In the genomic region with DNA sequence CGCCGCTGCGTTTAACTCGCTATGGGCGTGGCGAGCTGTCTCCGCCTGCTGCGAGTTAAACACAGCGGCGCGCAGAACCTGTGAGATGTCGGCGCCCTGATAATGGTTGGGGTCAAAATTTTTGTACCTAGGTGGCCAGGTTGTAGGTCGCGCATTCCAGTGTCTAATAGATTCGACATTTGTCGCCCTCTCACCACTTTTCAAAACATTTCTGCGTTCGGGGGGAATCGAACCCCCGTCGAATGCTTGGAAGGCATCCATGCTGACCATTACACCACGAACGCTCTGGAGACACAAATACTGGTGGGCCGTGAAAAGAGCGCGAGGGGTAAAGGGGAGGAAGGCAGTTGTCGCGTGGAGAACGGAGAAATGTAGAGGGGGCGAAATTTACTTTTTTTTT, we compare ENCODE assay signal across 5 worm cellular contexts.
A peak's percentile ranks its signal among the peaks of the same experiment; 100 is the strongest.
TF ChIP-seq lines count a peak whose summit lies in the region.

No protein-coding gene starts in this region.

TF ChIP-seq in whole organism, L1 larva, 84 proteins besides CTCF, POLR2A, EP300 and RAD21 (continues in another document):
- peak; percentile 55 for TF ChIP-seq ceh-8 (GFP tag; optimal IDR thresholded peaks at IDR 0.05; lab: Kevin White, UChicago)
- TF ChIP-seq mep-1 (tag; optimal IDR thresholded peaks at IDR 0.05; lab: Kevin White, UChicago), result peak; percentile 42
- peak in 1 of 3 experiments; percentile 19 for TF ChIP-seq dpl-1 (GFP tag; optimal IDR thresholded peaks at IDR 0.05; lab: Kevin White, UChicago)
- no peak for TF ChIP-seq aly-2 (tag; optimal IDR thresholded peaks at IDR 0.05; lab: Kevin White, UChicago)
- peak in 1 of 2 experiments; percentile 71 for TF ChIP-seq mdl-1 (tag; optimal IDR thresholded peaks at IDR 0.05; lab: Kevin White, UChicago)
- peak; percentile 9 for TF ChIP-seq C16A3.4 (tag; optimal IDR thresholded peaks at IDR 0.05; lab: Kevin White, UChicago)
- peak; percentile 49 for TF ChIP-seq lin-14 (GFP tag; optimal IDR thresholded peaks at IDR 0.05; lab: Kevin White, UChicago)
- TF ChIP-seq xbp-1 (tag; optimal IDR thresholded peaks at IDR 0.05; lab: Kevin White, UChicago), result peak; percentile 25
- peak; percentile 17 for TF ChIP-seq unc-86 (tag; optimal IDR thresholded peaks at IDR 0.05; lab: Kevin White, UChicago)
- TF ChIP-seq nhr-20 (tag; optimal IDR thresholded peaks at IDR 0.05; lab: Kevin White, UChicago), result peak; percentile 34
- no peak for TF ChIP-seq C04F5.9 (tag; optimal IDR thresholded peaks at IDR 0.05; lab: Kevin White, UChicago)
- TF ChIP-seq zag-1 (tag; optimal IDR thresholded peaks at IDR 0.05; lab: Kevin White, UChicago), result no peak
- TF ChIP-seq jun-1 (tag; optimal IDR thresholded peaks at IDR 0.05; lab: Kevin White, UChicago), result peak; percentile 68
- peak; percentile 72 for TF ChIP-seq fkh-10 (GFP tag; optimal IDR thresholded peaks at IDR 0.05; lab: Kevin White, UChicago)
- no peak for TF ChIP-seq ceh-90 (tag; optimal IDR thresholded peaks at IDR 0.05; lab: Kevin White, UChicago)
- TF ChIP-seq snu-23 (GFP tag; optimal IDR thresholded peaks at IDR 0.05; lab: Kevin White, UChicago), result peak; percentile 66
- TF ChIP-seq rnt-1 (tag; optimal IDR thresholded peaks at IDR 0.05; lab: Kevin White, UChicago), result peak; percentile 76

TF ChIP-seq in whole organism, L3 larva, 47 proteins besides CTCF, POLR2A, EP300 and RAD21:
- no peak for TF ChIP-seq eor-1 (tag; optimal IDR thresholded peaks at IDR 0.05; lab: Kevin White, UChicago)
- TF ChIP-seq nfya-1 (tag; optimal IDR thresholded peaks at IDR 0.05; lab: Kevin White, UChicago; ENCODE audit: insufficient read depth), result peak; percentile 34
- TF ChIP-seq elt-3 (tag; optimal IDR thresholded peaks at IDR 0.05; lab: Kevin White, UChicago), result no peak
- no peak for TF ChIP-seq unc-39 (tag; optimal IDR thresholded peaks at IDR 0.05; lab: Kevin White, UChicago)
- TF ChIP-seq pha-4 (tag; optimal IDR thresholded peaks at IDR 0.05; lab: Kevin White, UChicago), result peak; percentile 53
- TF ChIP-seq nhr-43 (tag; optimal IDR thresholded peaks at IDR 0.05; lab: Kevin White, UChicago; ENCODE audit: poor library complexity, severe bottlenecking), result peak; percentile 76
- peak; percentile 44 for TF ChIP-seq jun-1 (tag; optimal IDR thresholded peaks at IDR 0.05; lab: Kevin White, UChicago)
- TF ChIP-seq nhr-77 (tag; optimal IDR thresholded peaks at IDR 0.05; lab: Kevin White, UChicago), result peak; percentile 16
- TF ChIP-seq nhr-25 (tag; optimal IDR thresholded peaks at IDR 0.05; lab: Kevin White, UChicago), result peak; percentile 53
- peak; percentile 2 for TF ChIP-seq lsy-12 (tag; optimal IDR thresholded peaks at IDR 0.05; lab: Kevin White, UChicago)
- TF ChIP-seq elt-1 (tag; optimal IDR thresholded peaks at IDR 0.05; lab: Kevin White, UChicago), result no peak
- TF ChIP-seq hmg-11 (tag; optimal IDR thresholded peaks at IDR 0.05; lab: Kevin White, UChicago), result peak; percentile 90
- TF ChIP-seq egl-5 (tag; optimal IDR thresholded peaks at IDR 0.05; lab: Kevin White, UChicago), result peak; percentile 48
- TF ChIP-seq nhr-23 (tag; optimal IDR thresholded peaks at IDR 0.05; lab: Kevin White, UChicago), result peak; percentile 47
- peak; percentile 81 for TF ChIP-seq tbx-2 (tag; optimal IDR thresholded peaks at IDR 0.05; lab: Kevin White, UChicago)
- peak; percentile 32 for TF ChIP-seq elt-2 (tag; optimal IDR thresholded peaks at IDR 0.05; lab: Kevin White, UChicago)
- TF ChIP-seq ceh-28 (tag; optimal IDR thresholded peaks at IDR 0.05; lab: Kevin White, UChicago), result peak; percentile 29

TF ChIP-seq in whole organism, early embryonic, 17 proteins besides CTCF, POLR2A, EP300 and RAD21:
- TF ChIP-seq aly-1 (tag; optimal IDR thresholded peaks at IDR 0.05; lab: Kevin White, UChicago), result peak; percentile 91
- TF ChIP-seq F13C5.2 (tag; optimal IDR thresholded peaks at IDR 0.05; lab: Kevin White, UChicago), result peak; percentile 84
- peak; percentile 31 for TF ChIP-seq hmbx-1 (tag; optimal IDR thresholded peaks at IDR 0.05; lab: Kevin White, UChicago)
- peak; percentile 90 for TF ChIP-seq pes-1 (GFP tag; IDR thresholded peaks at IDR 0.05; lab: Robert Waterston, UW)
- TF ChIP-seq scrt-1 (GFP tag; IDR thresholded peaks at IDR 0.05; lab: Robert Waterston, UW), result peak; percentile 94
- peak; percentile 75 for TF ChIP-seq ceh-13 (GFP tag; optimal IDR thresholded peaks at IDR 0.05; lab: Kevin White, UChicago)
- peak; percentile 90 for TF ChIP-seq hmg-4 (GFP tag; optimal IDR thresholded peaks at IDR 0.05; lab: Kevin White, UChicago)
- TF ChIP-seq hnd-1 (tag; optimal IDR thresholded peaks at IDR 0.05; lab: Kevin White, UChicago), result peak; percentile 73
- TF ChIP-seq ceh-36 (tag; optimal IDR thresholded peaks at IDR 0.05; lab: Kevin White, UChicago), result peak; percentile 75
- TF ChIP-seq B0310.2 (tag; optimal IDR thresholded peaks at IDR 0.05; lab: Kevin White, UChicago), result peak; percentile 60
- peak; percentile 89 for TF ChIP-seq sea-1 (GFP tag; conservative IDR thresholded peaks at IDR 0.05; lab: Robert Waterston, UW)
- TF ChIP-seq tbx-11 (GFP tag; IDR thresholded peaks at IDR 0.05; lab: Robert Waterston, UW), result peak; percentile 93
- TF ChIP-seq tbx-37 (GFP tag; conservative IDR thresholded peaks at IDR 0.05; lab: Robert Waterston, UW), result peak; percentile 81
- peak; percentile 71 for TF ChIP-seq ets-7 (tag; optimal IDR thresholded peaks at IDR 0.05; lab: Kevin White, UChicago)
- TF ChIP-seq tra-4 (tag; optimal IDR thresholded peaks at IDR 0.05; lab: Kevin White, UChicago), result peak; percentile 59
- no peak for TF ChIP-seq ama-1 (optimal IDR thresholded peaks at IDR 0.05; lab: Kevin White, UChicago)
- TF ChIP-seq flt-1 (GFP tag; IDR thresholded peaks at IDR 0.05; lab: Robert Waterston, UW), result peak; percentile 90

TF ChIP-seq in whole organism, midembryonic, 9 proteins besides CTCF, POLR2A, EP300 and RAD21:
- TF ChIP-seq flt-1 (GFP tag; IDR thresholded peaks at IDR 0.05; lab: Robert Waterston, UW) (peak; percentile 94), med-1 (GFP tag; optimal IDR thresholded peaks at IDR 0.05; lab: Kevin White, UChicago; ENCODE audit: insufficient read depth) (peak; percentile 59), T22C8.4 (GFP tag; IDR thresholded peaks at IDR 0.05; lab: Robert Waterston, UW) (peak; percentile 91), ref-1 (GFP tag; conservative IDR thresholded peaks at IDR 0.05; lab: Robert Waterston, UW) (peak; percentile 86), ztf-23 (GFP tag; IDR thresholded peaks at IDR 0.05; lab: Robert Waterston, UW) (peak; percentile 93), cog-1 (tag; optimal IDR thresholded peaks at IDR 0.05; lab: Kevin White, UChicago) (peak; percentile 81), ztf-29 (GFP tag; IDR thresholded peaks at IDR 0.05; lab: Robert Waterston, UW) (peak; percentile 91), klf-2 (GFP tag; conservative IDR thresholded peaks at IDR 0.05; lab: Robert Waterston, UW) (peak; percentile 92), tab-1 (GFP tag; IDR thresholded peaks at IDR 0.05; lab: Robert Waterston, UW) (peak; percentile 94)

TF ChIP-seq in whole organism, young adult, 124 proteins besides CTCF, POLR2A, EP300 and RAD21 (continues in another document):
- peak; percentile 52; the same call in 1 of the 2 replicates for TF ChIP-seq Y95B8A.8 (GFP tag; IDR thresholded peaks at IDR 0.05; lab: Robert Waterston, UW)
- TF ChIP-seq unc-130 (GFP tag; optimal IDR thresholded peaks at IDR 0.05; lab: Kevin White, UChicago), result peak; percentile 42
- peak; percentile 94 for TF ChIP-seq B0261.1 (tag; optimal IDR thresholded peaks at IDR 0.05; lab: Kevin White, UChicago)
- peak; percentile 79 for TF ChIP-seq hmg-1.2 (GFP tag; IDR thresholded peaks at IDR 0.05; lab: Robert Waterston, UW)
- TF ChIP-seq hlh-12 (tag; optimal IDR thresholded peaks at IDR 0.05; lab: Kevin White, UChicago), result no peak
- TF ChIP-seq snpc-3.4 (tag; optimal IDR thresholded peaks at IDR 0.05; lab: Kevin White, UChicago), result peak; percentile 18
- peak in 1 of 3 experiments; percentile 64 for TF ChIP-seq lin-35 (GFP tag; optimal IDR thresholded peaks at IDR 0.05; lab: Kevin White, UChicago)
- TF ChIP-seq F39B2.1 (GFP tag; IDR thresholded peaks at IDR 0.05; lab: Robert Waterston, UW), result no peak
- TF ChIP-seq cebp-2 (GFP tag; IDR thresholded peaks at IDR 0.05; lab: Robert Waterston, UW), result 0 out of 2 replicates have a peak, but pooled peaks have one; percentile 77
- TF ChIP-seq sea-2 (GFP tag; IDR thresholded peaks at IDR 0.05; lab: Robert Waterston, UW), result no peak
- TF ChIP-seq snpc-1.3 (tag; optimal IDR thresholded peaks at IDR 0.05; lab: Kevin White, UChicago; ENCODE audit: insufficient read depth), result peak; percentile 31
- peak; percentile 71 for TF ChIP-seq pbrm-1 (GFP tag; IDR thresholded peaks at IDR 0.05; lab: Robert Waterston, UW)
- TF ChIP-seq Y56A3A.18 (GFP tag; IDR thresholded peaks at IDR 0.05; lab: Robert Waterston, UW), result peak; percentile 88; the same call in 1 of the 2 replicates
- TF ChIP-seq atf-7 (tag; optimal IDR thresholded peaks at IDR 0.05; lab: Kevin White, UChicago), result peak; percentile 75
- TF ChIP-seq tlf-1 (GFP tag; optimal IDR thresholded peaks at IDR 0.05; lab: Kevin White, UChicago), result peak; percentile 44
- TF ChIP-seq D2030.7 (GFP tag; IDR thresholded peaks at IDR 0.05; lab: Robert Waterston, UW), result peak; percentile 61
- TF ChIP-seq attf-6 (GFP tag; IDR thresholded peaks at IDR 0.05; lab: Robert Waterston, UW), result 0 out of 2 replicates have a peak, but pooled peaks have one; percentile 41
- TF ChIP-seq ztf-25 (GFP tag; IDR thresholded peaks at IDR 0.05; lab: Robert Waterston, UW), result 0 out of 2 replicates have a peak, but pooled peaks have one; percentile 66
- 0 out of 2 replicates have a peak, but pooled peaks have one; percentile 37 for TF ChIP-seq hsf-1 (GFP tag; IDR thresholded peaks at IDR 0.05; lab: Robert Waterston, UW)
- TF ChIP-seq die-1 (tag; optimal IDR thresholded peaks at IDR 0.05; lab: Kevin White, UChicago), result peak; percentile 81
- no peak for TF ChIP-seq nfya-2 (GFP tag; IDR thresholded peaks at IDR 0.05; lab: Robert Waterston, UW)
- peak; percentile 70 for TF ChIP-seq F52B5.7 (tag; optimal IDR thresholded peaks at IDR 0.05; lab: Kevin White, UChicago)
- peak; percentile 83 for TF ChIP-seq chd-7 (tag; optimal IDR thresholded peaks at IDR 0.05; lab: Kevin White, UChicago)
- TF ChIP-seq tbp1 (GFP tag; optimal IDR thresholded peaks at IDR 0.05; lab: Kevin White, UChicago), result peak; percentile 91
- TF ChIP-seq ets-4 (GFP tag; optimal IDR thresholded peaks at IDR 0.05; lab: Kevin White, UChicago), result peak; percentile 85
- TF ChIP-seq attf-5 (GFP tag; optimal IDR thresholded peaks at IDR 0.05; lab: Kevin White, UChicago), result peak; percentile 53
- no peak for TF ChIP-seq ceh-58 (GFP tag; IDR thresholded peaks at IDR 0.05; lab: Robert Waterston, UW)
- TF ChIP-seq dpl-1 (GFP tag; optimal IDR thresholded peaks at IDR 0.05; lab: Kevin White, UChicago), result no peak
- peak; percentile 38 to 73 for TF ChIP-seq rec-8 (tag; optimal IDR thresholded peaks at IDR 0.05; lab: Kevin White, UChicago)
- TF ChIP-seq snpc-1.1 (tag; optimal IDR thresholded peaks at IDR 0.05; lab: Kevin White, UChicago; ENCODE audit: insufficient read depth), result peak; percentile 50
- TF ChIP-seq ztf-28 (GFP tag; IDR thresholded peaks at IDR 0.05; lab: Robert Waterston, UW), result no peak
- peak; percentile 71 for TF ChIP-seq F10E7.11 (tag; optimal IDR thresholded peaks at IDR 0.05; lab: Kevin White, UChicago)

Comparison
In these comparisons a context has a peak if more than half of its experiments do, and no peak if none do; other contexts are left out.
1. Of the 8 proteins assayed by ChIP-seq in both whole organism, young adult and whole organism, L1 larva: peak only in whole organism, young adult: unc-130; only in whole organism, L1 larva: efl-1; in both: nhr-90 and snpc-4; in neither: 2; mixed calls (peak in some experiments, not most) for 2.